Worm (Caenorhabditis elegans) whole organism, young adult: ENCODE results near the gene F39D8.3.

Experiments
- C17E4.6 ChIP-seq: fragments of 200-800 bp; sonication (Bioruptor generic); IDR thresholded peaks from 2 replicates; pipeline ENCODE4 v1.3.6; 2022; ENCODE audit warnings: missing genetic modification reagents, missing genetic modification characterization, missing compliant biosample characterization
- F22D6.2 ChIP-seq: sonication (generic microtip); optimal IDR thresholded peaks from 2 replicates; lab custom pipeline; 2016; ENCODE audit warnings: mild to moderate bottlenecking, missing genetic modification characterization, missing compliant biosample characterization
- F23B12.7 ChIP-seq: sonication (generic microtip); optimal IDR thresholded peaks from 2 replicates; lab custom pipeline; 2017; ENCODE audit warnings: missing genetic modification characterization, mild to moderate bottlenecking, missing compliant biosample characterization, antibody characterized with exemption, moderate library complexity; ENCODE audit not compliant: insufficient read depth
- F37B4.10 ChIP-seq: fragments of 200-800 bp; sonication (Bioruptor generic); IDR thresholded peaks from 2 replicates; pipeline ENCODE4 v1.3.6; 2022; ENCODE audit warnings: missing genetic modification characterization, missing compliant biosample characterization
- K12H6.12 ChIP-seq: fragments of 200-800 bp; sonication (Bioruptor generic); optimal IDR thresholded peaks from 2 replicates; lab custom pipeline; 2018; ENCODE audit warnings: mild to moderate bottlenecking, missing genetic modification characterization, missing compliant biosample characterization
- T26A5.8 ChIP-seq: sonication (generic microtip); optimal IDR thresholded peaks from 2 replicates; lab custom pipeline; 2016; ENCODE audit warnings: missing genetic modification characterization, missing compliant biosample characterization
- Y53G8AR.9 ChIP-seq: fragments of 200-800 bp; sonication (Bioruptor generic); conservative IDR thresholded peaks from 2 replicates; pipeline ENCODE4 v1.3.6; 2022; ENCODE audit warnings: missing genetic modification reagents, missing genetic modification characterization, missing compliant biosample characterization
- Y56A3A.18 ChIP-seq: fragments of 200-800 bp; sonication (Bioruptor generic); IDR thresholded peaks from 2 replicates; pipeline ENCODE4 v1.3.6; 2022; ENCODE audit warnings: missing genetic modification reagents, missing genetic modification characterization, missing compliant biosample characterization
- Y79H2A.3 ChIP-seq: fragments of 200-800 bp; sonication (Bioruptor generic); conservative IDR thresholded peaks from 2 replicates; pipeline ENCODE4 v1.3.6; 2022; ENCODE audit warnings: missing genetic modification reagents, missing genetic modification characterization, missing compliant biosample characterization
- ama-1 ChIP-seq, 3 experiments: fragments of 150-350 bp in 1 of 3; sonication (generic microtip) in 2 of 3; optimal IDR thresholded peaks; 2 replicates each; lab custom pipeline; 2014 to 2018; ENCODE audit warnings: missing biosample characterization in 2 of 3, missing genetic modification characterization in 2 of 3, missing genetic modification reagents in 2 of 3
- attf-3 ChIP-seq: fragments of 200-800 bp; sonication (Bioruptor generic); conservative IDR thresholded peaks from 2 replicates; pipeline ENCODE4 v1.3.6; 2022; ENCODE audit warnings: missing genetic modification reagents, missing genetic modification characterization, missing compliant biosample characterization
- attf-6 ChIP-seq: fragments of 200-800 bp; sonication (Bioruptor generic); IDR thresholded peaks from 2 replicates; pipeline ENCODE4 v1.3.6; 2022; ENCODE audit warnings: missing genetic modification reagents, missing genetic modification characterization, missing compliant biosample characterization
- cebp-2 ChIP-seq: fragments of 200-800 bp; sonication (Bioruptor generic); IDR thresholded peaks from 2 replicates; pipeline ENCODE4 v1.3.6; 2022; ENCODE audit warnings: missing genetic modification characterization, missing compliant biosample characterization
- ceh-79 ChIP-seq: sonication (generic microtip); optimal IDR thresholded peaks from 2 replicates; lab custom pipeline; 2017; ENCODE audit warnings: mild to moderate bottlenecking, missing genetic modification characterization, missing compliant biosample characterization
- ceh-91 ChIP-seq: fragments of 200-800 bp; sonication (Bioruptor generic); IDR thresholded peaks from 2 replicates; pipeline ENCODE4 v1.3.6; 2022; ENCODE audit warnings: missing genetic modification reagents, missing genetic modification characterization, missing compliant biosample characterization
- chd-7 ChIP-seq: sonication (generic microtip); optimal IDR thresholded peaks from 2 replicates; lab custom pipeline; 2016; ENCODE audit warnings: mild to moderate bottlenecking, missing genetic modification characterization, moderate library complexity, missing compliant biosample characterization
- dox-1 ChIP-seq: fragments of 200-800 bp; sonication (Bioruptor generic); IDR thresholded peaks from 2 replicates; pipeline ENCODE4 v1.3.6; 2022; ENCODE audit warnings: missing genetic modification reagents, missing genetic modification characterization, missing compliant biosample characterization
- dpff-1 ChIP-seq: sonication (generic microtip); optimal IDR thresholded peaks from 2 replicates; lab custom pipeline; 2017; ENCODE audit warnings: mild to moderate bottlenecking, missing genetic modification characterization, missing compliant biosample characterization
- efl-1 ChIP-seq: fragments of 150-350 bp; optimal IDR thresholded peaks from 2 replicates; lab custom pipeline; 2014; ENCODE audit warnings: missing biosample characterization, missing genetic modification reagents, missing genetic modification characterization
- egl-18 ChIP-seq: fragments of 200-800 bp; sonication (Bioruptor generic); IDR thresholded peaks from 2 replicates; pipeline ENCODE4 v1.3.6; 2022; ENCODE audit warnings: missing genetic modification reagents, missing genetic modification characterization, missing compliant biosample characterization
- fkh-3 ChIP-seq: sonication (generic microtip); optimal IDR thresholded peaks from 2 replicates; lab custom pipeline; 2016; ENCODE audit warnings: mild to moderate bottlenecking, missing genetic modification characterization, missing compliant biosample characterization
- hsf-1 ChIP-seq: fragments of 200-800 bp; sonication (Bioruptor generic); IDR thresholded peaks from 2 replicates; pipeline ENCODE4 v1.3.6; 2022; ENCODE audit warnings: missing genetic modification reagents, missing genetic modification characterization, missing compliant biosample characterization
- lin-26 ChIP-seq: fragments of 200-800 bp; sonication (Bioruptor generic); IDR thresholded peaks from 2 replicates; pipeline ENCODE4 v1.3.6; 2022; ENCODE audit warnings: missing genetic modification reagents, missing genetic modification characterization, missing compliant biosample characterization
- madf-3 ChIP-seq: fragments of 200-800 bp; sonication (Bioruptor generic); IDR thresholded peaks from 2 replicates; pipeline ENCODE4 v1.3.6; 2022; ENCODE audit warnings: missing genetic modification reagents, missing genetic modification characterization, missing compliant biosample characterization
- madf-6 ChIP-seq: fragments of 200-800 bp; sonication (Bioruptor generic); IDR thresholded peaks from 2 replicates; pipeline ENCODE4 v1.3.6; 2022; ENCODE audit warnings: missing genetic modification reagents, missing genetic modification characterization, missing compliant biosample characterization
- madf-8 ChIP-seq: fragments of 200-800 bp; sonication (Bioruptor generic); conservative IDR thresholded peaks from 2 replicates; pipeline ENCODE4 v1.3.6; 2022; ENCODE audit warnings: missing genetic modification reagents, missing genetic modification characterization, missing compliant biosample characterization
- mcd-1 ChIP-seq: fragments of 200-800 bp; sonication (Bioruptor generic); IDR thresholded peaks from 2 replicates; pipeline ENCODE4 v1.3.6; 2022; ENCODE audit warnings: missing genetic modification reagents, missing genetic modification characterization, missing compliant biosample characterization
- nfya-2 ChIP-seq: fragments of 200-800 bp; sonication (Bioruptor generic); IDR thresholded peaks from 2 replicates; pipeline ENCODE4 v1.3.6; 2022; ENCODE audit warnings: missing genetic modification reagents, missing genetic modification characterization, missing compliant biosample characterization
- nhr-120 ChIP-seq: fragments of 200-800 bp; sonication (Bioruptor generic); IDR thresholded peaks from 2 replicates; pipeline ENCODE4 v1.3.6; 2022; ENCODE audit warnings: missing genetic modification characterization, missing compliant biosample characterization
- nhr-27 ChIP-seq: fragments of 200-800 bp; sonication (Bioruptor generic); optimal IDR thresholded peaks from 2 replicates; lab custom pipeline; 2018; ENCODE audit warnings: mild to moderate bottlenecking, missing genetic modification characterization, moderate library complexity, missing compliant biosample characterization
- nhr-80 ChIP-seq: sonication (generic microtip); optimal IDR thresholded peaks from 2 replicates; lab custom pipeline; 2016; ENCODE audit warnings: missing genetic modification characterization, missing compliant biosample characterization
- nhr-90 ChIP-seq: sonication (generic microtip); optimal IDR thresholded peaks from 2 replicates; lab custom pipeline; 2016; ENCODE audit warnings: missing genotype, mild to moderate bottlenecking, missing genetic modification characterization, missing compliant biosample characterization
- repo-1 ChIP-seq: sonication (generic microtip); optimal IDR thresholded peaks from 2 replicates; lab custom pipeline; 2017; ENCODE audit warnings: mild to moderate bottlenecking, missing genetic modification characterization, missing compliant biosample characterization
- rpc-1 ChIP-seq, 2 experiments: fragments of 150-350 bp in 1 of 2; sonication (generic microtip) in 1 of 2; optimal IDR thresholded peaks; 2 replicates each; lab custom pipeline; 2014 to 2018; ENCODE audit warnings: missing biosample characterization in 1 of 2, missing genetic modification characterization in 1 of 2, missing genetic modification reagents in 1 of 2, missing genotype in 1 of 2
- snpc-1.1 ChIP-seq: sonication (generic microtip); optimal IDR thresholded peaks from 2 replicates; lab custom pipeline; 2017; ENCODE audit warnings: missing genetic modification characterization, mild to moderate bottlenecking, missing compliant biosample characterization, antibody characterized with exemption, moderate library complexity, missing genotype, missing genetic modification reagents; ENCODE audit not compliant: insufficient read depth
- snpc-1.3 ChIP-seq: sonication (generic microtip); optimal IDR thresholded peaks from 2 replicates; lab custom pipeline; 2017; ENCODE audit warnings: missing genetic modification characterization, mild to moderate bottlenecking, missing compliant biosample characterization, antibody characterized with exemption, moderate library complexity, missing genotype, missing genetic modification reagents; ENCODE audit not compliant: insufficient read depth
- snpc-3.4 ChIP-seq: sonication (generic microtip); optimal IDR thresholded peaks from 2 replicates; lab custom pipeline; 2017; ENCODE audit warnings: missing genetic modification characterization, mild to moderate bottlenecking, missing compliant biosample characterization, antibody characterized with exemption, moderate library complexity, missing genotype, missing genetic modification reagents
- somi-1 ChIP-seq: fragments of 200-800 bp; sonication (Bioruptor generic); optimal IDR thresholded peaks from 2 replicates; lab custom pipeline; 2018; ENCODE audit warnings: mild to moderate bottlenecking, missing genetic modification characterization, missing compliant biosample characterization
- xnd-1 ChIP-seq: sonication (generic microtip); optimal IDR thresholded peaks from 2 replicates; lab custom pipeline; 2016; ENCODE audit warnings: missing genotype, missing genetic modification reagents, missing genetic modification characterization, missing compliant biosample characterization
- zfh-2 ChIP-seq: fragments of 200-800 bp; sonication (Bioruptor generic); conservative IDR thresholded peaks from 2 replicates; pipeline ENCODE4 v1.3.6; 2022; ENCODE audit warnings: missing genetic modification reagents, missing genetic modification characterization, missing compliant biosample characterization
- zim-3 ChIP-seq: sonication (generic microtip); optimal IDR thresholded peaks from 2 replicates; lab custom pipeline; 2017; ENCODE audit warnings: mild to moderate bottlenecking, missing genetic modification characterization, moderate library complexity, missing compliant biosample characterization
- ztf-18 ChIP-seq: sonication (generic microtip); optimal IDR thresholded peaks from 2 replicates; lab custom pipeline; 2016; ENCODE audit warnings: missing genotype, mild to moderate bottlenecking, missing genetic modification characterization, missing compliant biosample characterization
- ztf-26 ChIP-seq: sonication (generic microtip); optimal IDR thresholded peaks from 2 replicates; lab custom pipeline; 2017; ENCODE audit warnings: missing genetic modification characterization, missing compliant biosample characterization
- ztf-6 ChIP-seq: fragments of 200-800 bp; sonication (Bioruptor generic); IDR thresholded peaks from 2 replicates; pipeline ENCODE4 v1.3.6; 2022; ENCODE audit warnings: missing genetic modification reagents, missing genetic modification characterization, missing compliant biosample characterization

F39D8.3 gene

DNA sequence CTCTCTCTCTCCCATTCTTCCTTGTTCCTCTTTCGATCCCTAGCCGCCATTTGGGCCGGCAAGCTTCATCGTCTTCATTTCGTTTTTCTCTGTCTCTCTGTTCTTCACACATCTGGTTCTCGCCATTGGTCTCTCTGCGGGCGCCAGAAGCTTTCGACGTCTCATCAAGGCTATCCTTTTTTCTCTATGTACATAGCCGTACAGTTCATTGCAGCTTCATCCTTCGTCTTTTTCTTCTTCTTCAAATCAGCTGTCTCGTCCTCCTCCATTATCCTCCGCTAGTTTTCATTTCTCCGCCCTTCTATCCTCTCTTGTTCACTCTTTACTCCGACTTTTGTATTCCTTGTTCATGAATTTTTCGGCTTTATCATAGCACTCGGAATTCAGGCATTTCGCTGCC lies at the start of gene F39D8.3:
F39D8.3 (plus strand) TSS at position 301 of the 400 bp plus-strand sequence.
- TF ChIP-seq snpc-1.3 (tag; lab: Kevin White, UChicago) (no peak), chd-7 (no peak), snpc-1.1 (tag; lab: Kevin White, UChicago) (no peak), Y53G8AR.9 (GFP tag; lab: Robert Waterston, UW) (no peak), cebp-2 (GFP tag; lab: Robert Waterston, UW) (no peak), repo-1 (tag; lab: Kevin White, UChicago) (no peak), ceh-91 (no peak)

DNA sequence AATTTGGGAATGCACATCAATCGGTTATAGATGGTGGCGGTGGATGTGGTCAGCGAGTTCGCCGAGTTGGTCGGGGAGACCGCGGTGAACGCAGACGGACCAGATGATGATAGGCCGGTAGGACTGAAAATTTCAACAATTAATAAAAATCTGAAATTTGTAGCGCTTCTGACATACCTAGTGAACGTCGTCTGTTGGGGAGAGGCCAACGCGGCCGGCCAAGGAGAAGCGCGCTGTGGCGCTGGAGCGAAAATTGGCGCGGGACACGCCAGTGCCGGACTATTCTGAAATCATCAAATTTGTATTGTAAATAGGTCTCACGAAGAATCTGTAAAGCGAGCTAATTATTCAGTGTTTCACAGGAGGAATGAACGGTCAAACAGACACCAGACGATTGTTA lies 48.0 kb upstream of the F39D8.3 start:
- TF ChIP-seq zfh-2 (GFP tag; lab: Robert Waterston, UW), result peak; percentile 71
- TF ChIP-seq egl-18 (GFP tag; lab: Robert Waterston, UW), result no peak

DNA sequence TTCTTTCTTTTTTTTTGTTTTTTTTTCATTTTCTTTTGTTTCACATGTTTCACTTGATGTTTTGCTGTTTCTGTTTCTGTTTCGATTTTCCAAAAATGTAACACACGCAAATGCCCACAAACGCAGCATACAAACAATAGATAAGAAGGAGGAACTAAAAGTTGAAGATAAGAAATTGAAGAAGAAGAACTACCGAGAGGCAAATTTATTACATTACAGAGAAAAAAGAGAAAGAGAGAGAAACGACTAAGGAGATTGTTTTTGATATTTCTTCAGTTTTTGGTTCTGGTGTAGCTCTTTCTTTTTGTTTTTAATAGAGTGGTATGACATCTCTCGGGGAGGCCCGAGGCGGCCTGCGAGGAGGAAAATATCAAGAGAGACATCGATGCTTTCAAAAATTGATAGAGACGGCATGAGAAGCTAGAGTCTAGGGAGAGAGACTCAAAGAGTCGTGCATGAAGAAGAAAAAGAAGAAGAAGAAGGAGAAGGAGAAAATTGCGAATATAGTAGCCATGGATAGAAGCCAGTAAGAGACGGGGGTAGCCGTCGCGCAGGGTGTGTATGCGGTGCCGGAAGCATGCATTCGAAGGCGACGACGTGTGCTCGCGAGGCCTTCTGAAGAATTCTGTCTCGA lies 47.2 kb upstream of the F39D8.3 start:
- TF ChIP-seq dox-1 (GFP tag; lab: Robert Waterston, UW), result 0 out of 2 replicates have a peak, but pooled peaks have one; percentile 15
- no peak for TF ChIP-seq Y53G8AR.9 (GFP tag; lab: Robert Waterston, UW)
- no peak for TF ChIP-seq Y56A3A.18 (GFP tag; lab: Robert Waterston, UW)
- TF ChIP-seq F37B4.10 (GFP tag; lab: Robert Waterston, UW), result no peak
- no peak for TF ChIP-seq attf-6 (GFP tag; lab: Robert Waterston, UW)
- TF ChIP-seq lin-26 (GFP tag; lab: Robert Waterston, UW), result no peak
- no peak for TF ChIP-seq T26A5.8 (tag; lab: Kevin White, UChicago)
- no peak for TF ChIP-seq nhr-120 (GFP tag; lab: Robert Waterston, UW)
- TF ChIP-seq ztf-18 (tag; lab: Kevin White, UChicago), result no peak
- TF ChIP-seq snpc-3.4 (tag; lab: Kevin White, UChicago), result no peak
- TF ChIP-seq ama-1 (optimal IDR thresholded peaks at IDR 0.05; lab: Kevin White, UChicago), result no peak
- TF ChIP-seq ama-1 (GFP tag; optimal IDR thresholded peaks at IDR 0.05; lab: Kevin White, UChicago), result no peak
- no peak for TF ChIP-seq madf-8 (GFP tag; lab: Robert Waterston, UW)
- no peak for TF ChIP-seq ceh-79 (tag; lab: Kevin White, UChicago)
- no peak for TF ChIP-seq rpc-1 (optimal IDR thresholded peaks at IDR 0.05; lab: Kevin White, UChicago)
- TF ChIP-seq rpc-1 (tag; optimal IDR thresholded peaks at IDR 0.05; lab: Kevin White, UChicago), result no peak
- no peak for TF ChIP-seq ztf-26
- no peak for TF ChIP-seq madf-6 (GFP tag; lab: Robert Waterston, UW)
- no peak for TF ChIP-seq Y79H2A.3 (GFP tag; lab: Robert Waterston, UW)
- TF ChIP-seq attf-3, result no peak
- no peak for TF ChIP-seq xnd-1 (tag; lab: Kevin White, UChicago)
- TF ChIP-seq dpff-1 (tag; lab: Kevin White, UChicago), result no peak
- TF ChIP-seq zfh-2 (GFP tag; lab: Robert Waterston, UW), result peak; percentile 87
- TF ChIP-seq somi-1 (GFP tag; lab: Kevin White, UChicago), result peak; percentile 9
- no peak; the same call in 1 of the 2 replicates for TF ChIP-seq hsf-1 (GFP tag; lab: Robert Waterston, UW)
- peak; percentile 65 for TF ChIP-seq nhr-80
- TF ChIP-seq F23B12.7 (tag; lab: Kevin White, UChicago), result peak; percentile 11
- no peak for TF ChIP-seq chd-7
- TF ChIP-seq C17E4.6 (GFP tag; lab: Robert Waterston, UW), result no peak
- TF ChIP-seq ztf-6 (GFP tag; lab: Robert Waterston, UW), result no peak
- no peak for TF ChIP-seq fkh-3
- peak; percentile 43 for TF ChIP-seq K12H6.12 (tag; lab: Kevin White, UChicago)
- no peak for TF ChIP-seq zim-3 (tag; lab: Kevin White, UChicago)
- TF ChIP-seq efl-1, result no peak
- no peak for TF ChIP-seq nhr-90 (tag; lab: Kevin White, UChicago)
- TF ChIP-seq nfya-2, result no peak
- no peak for TF ChIP-seq madf-3 (GFP tag; lab: Robert Waterston, UW)
- no peak for TF ChIP-seq mcd-1 (GFP tag; lab: Robert Waterston, UW)
- TF ChIP-seq nhr-27 (tag; lab: Kevin White, UChicago), result no peak
- no peak for TF ChIP-seq F22D6.2 (tag; lab: Kevin White, UChicago)
